Worm (Caenorhabditis elegans) whole organism, early embryonic: Measurements from ENCODE around the gene F15E6.4.

ENCODE experiments used
- B0310.2 ChIP-seq: sonication (generic microtip); optimal IDR thresholded peaks from 2 replicates; lab custom pipeline; 2016; ENCODE audit warnings: mild to moderate bottlenecking, missing genetic modification characterization, missing compliant biosample characterization
- F13C5.2 ChIP-seq: sonication (generic microtip); optimal IDR thresholded peaks from 2 replicates; lab custom pipeline; 2017; ENCODE audit warnings: mild to moderate bottlenecking, missing genetic modification characterization, inconsistent platforms, missing compliant biosample characterization
- aly-1 ChIP-seq: sonication (generic microtip); optimal IDR thresholded peaks from 2 replicates; lab custom pipeline; 2016; ENCODE audit warnings: missing genetic modification characterization, missing compliant biosample characterization
- ama-1 ChIP-seq: fragments of 150-350 bp; optimal IDR thresholded peaks from 2 replicates; lab custom pipeline; 2014
- ceh-13 ChIP-seq: fragments of 200-800 bp; sonication (Bioruptor generic); optimal IDR thresholded peaks from 2 replicates; lab custom pipeline; 2018; ENCODE audit warnings: mild to moderate bottlenecking, missing genetic modification characterization, missing compliant biosample characterization
- ceh-36 ChIP-seq: sonication (generic microtip); optimal IDR thresholded peaks from 2 replicates; lab custom pipeline; 2016; ENCODE audit warnings: missing genetic modification characterization, inconsistent platforms, missing compliant biosample characterization
- ets-7 ChIP-seq: sonication (generic microtip); optimal IDR thresholded peaks from 2 replicates; lab custom pipeline; 2016; ENCODE audit warnings: missing genotype, missing genetic modification characterization, missing compliant biosample characterization
- flt-1 ChIP-seq: fragments of 200-800 bp; sonication (Bioruptor generic); IDR thresholded peaks from 2 replicates; pipeline ENCODE4 v1.3.6; 2022; ENCODE audit warnings: missing genetic modification characterization, missing compliant biosample characterization
- hmbx-1 ChIP-seq: sonication (generic microtip); optimal IDR thresholded peaks from 2 replicates; lab custom pipeline; 2016; ENCODE audit warnings: mild to moderate bottlenecking, missing genetic modification characterization, missing compliant biosample characterization
- hmg-4 ChIP-seq: fragments of 200-800 bp; sonication (Bioruptor generic); optimal IDR thresholded peaks from 2 replicates; lab custom pipeline; 2018; ENCODE audit warnings: mild to moderate bottlenecking, missing genetic modification characterization, missing compliant biosample characterization
- hnd-1 ChIP-seq: sonication (generic microtip); optimal IDR thresholded peaks from 2 replicates; lab custom pipeline; 2016; ENCODE audit warnings: missing genetic modification characterization, missing compliant biosample characterization
- pes-1 ChIP-seq: fragments of 200-800 bp; sonication (Bioruptor generic); IDR thresholded peaks from 2 replicates; pipeline ENCODE4 v1.3.6; 2022; ENCODE audit warnings: missing genetic modification reagents, missing genetic modification characterization, missing compliant biosample characterization
- scrt-1 ChIP-seq: fragments of 200-800 bp; sonication (Bioruptor generic); IDR thresholded peaks from 2 replicates; pipeline ENCODE4 v1.3.6; 2022; ENCODE audit warnings: missing genetic modification characterization, missing compliant biosample characterization
- sea-1 ChIP-seq: fragments of 200-800 bp; sonication (Bioruptor generic); conservative IDR thresholded peaks from 2 replicates; pipeline ENCODE4 v1.3.6; 2022; ENCODE audit warnings: missing genetic modification characterization, missing compliant biosample characterization
- tbx-11 ChIP-seq: fragments of 200-800 bp; sonication (Bioruptor generic); IDR thresholded peaks from 2 replicates; pipeline ENCODE4 v1.3.6; 2022; ENCODE audit warnings: missing genetic modification characterization, missing compliant biosample characterization
- tbx-37 ChIP-seq: fragments of 200-800 bp; sonication (Bioruptor generic); conservative IDR thresholded peaks from 2 replicates; pipeline ENCODE4 v1.3.6; 2022; ENCODE audit warnings: missing genetic modification reagents, missing genetic modification characterization, missing compliant biosample characterization
- tra-4 ChIP-seq: sonication (generic microtip); optimal IDR thresholded peaks from 2 replicates; lab custom pipeline; 2017; ENCODE audit warnings: missing genetic modification characterization, missing compliant biosample characterization

F15E6.4 gene

ce11 chrIV:4288332-4288731 is 2.9 kb upstream of the F15E6.4 start, which contains the start of gene srv-4:
Gene srv-4 (minus strand): TSS chrIV:4288432.
- TF ChIP-seq F13C5.2 (tag; lab: Kevin White, UChicago), result no peak

DNA sequence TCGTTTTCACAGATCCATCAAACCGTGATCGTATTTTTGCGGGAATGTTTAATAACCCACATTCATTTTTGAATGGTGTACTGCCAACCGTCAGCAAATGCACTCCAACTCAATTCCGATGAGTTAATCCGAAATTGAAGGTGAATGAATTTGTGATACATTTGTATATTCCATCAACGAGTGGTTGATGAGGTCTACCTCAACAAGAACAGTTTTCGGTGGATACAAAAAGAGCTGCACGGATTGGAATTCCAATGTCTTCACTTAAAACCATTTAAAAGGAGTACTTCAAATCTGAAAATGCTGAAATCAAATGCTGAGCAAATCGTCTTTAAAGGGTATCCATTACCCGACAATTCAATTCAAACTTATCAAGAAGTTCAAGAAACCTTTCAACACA is 2.0 kb upstream of the F15E6.4 start, which contains the start of gene F15E6.5:
Gene F15E6.5, plus strand, starts transcription at position 301 of the 400 bp plus-strand sequence.
- no peak for TF ChIP-seq hmbx-1 (tag; lab: Kevin White, UChicago)
- no peak for TF ChIP-seq F13C5.2 (tag; lab: Kevin White, UChicago)
- no peak for TF ChIP-seq ets-7 (tag; lab: Kevin White, UChicago)

- TF ChIP-seq scrt-1, result no peak
- TF ChIP-seq B0310.2 (tag; lab: Kevin White, UChicago), result no peak
- no peak for TF ChIP-seq hmbx-1 (tag; lab: Kevin White, UChicago)
- no peak for TF ChIP-seq ets-7 (tag; lab: Kevin White, UChicago)
- TF ChIP-seq sea-1, result no peak
- TF ChIP-seq F13C5.2 (tag; lab: Kevin White, UChicago), result no peak
- no peak for TF ChIP-seq tbx-37 (GFP tag; lab: Robert Waterston, UW)
- TF ChIP-seq hmg-4 (GFP tag; lab: Kevin White, UChicago), result no peak
- no peak for TF ChIP-seq tra-4 (tag; lab: Kevin White, UChicago)
- no peak for TF ChIP-seq ama-1 (lab: Kevin White, UChicago)
- no peak for TF ChIP-seq flt-1 (GFP tag; lab: Robert Waterston, UW)
- TF ChIP-seq pes-1 (GFP tag; lab: Robert Waterston, UW), result no peak
- no peak for TF ChIP-seq ceh-13 (GFP tag; lab: Kevin White, UChicago)
Observed at ce11 chrIV:4290472-4290871, 802 bp upstream of the F15E6.4 start, which contains the start of gene dct-7. Gene dct-7 (minus strand): TSS chrIV:4290572.

DNA sequence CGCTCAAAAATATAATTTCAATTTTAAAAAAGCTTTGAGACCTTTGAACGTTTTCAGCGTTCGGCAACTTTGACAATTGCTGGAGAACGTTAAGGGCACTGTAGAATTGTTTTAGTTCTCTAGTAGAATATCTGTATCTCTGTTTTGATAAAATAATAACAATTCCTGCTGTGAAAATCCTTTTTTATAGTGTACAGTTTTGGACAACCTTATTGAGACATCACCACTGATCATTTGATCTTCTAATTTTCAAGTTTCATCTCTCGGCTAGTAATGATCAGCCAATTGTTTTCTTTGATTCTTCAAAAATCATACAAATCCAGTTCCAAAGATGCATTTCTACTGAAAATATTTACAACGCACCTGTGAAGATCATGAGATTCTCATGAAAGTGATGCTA is 1.3 kb downstream of the F15E6.4 start, which contains the start of gene F15E6.10:
Gene F15E6.10, plus strand, starts transcription at position 301 of the 400 bp plus-strand sequence.
- TF ChIP-seq scrt-1, result no peak
- no peak for TF ChIP-seq pes-1 (GFP tag; lab: Robert Waterston, UW)
- no peak for TF ChIP-seq ceh-36 (tag; lab: Kevin White, UChicago)
- no peak for TF ChIP-seq tra-4 (tag; lab: Kevin White, UChicago)
- TF ChIP-seq hnd-1 (tag; lab: Kevin White, UChicago), result no peak
- no peak for TF ChIP-seq sea-1
- TF ChIP-seq hmg-4 (GFP tag; lab: Kevin White, UChicago), result no peak

- TF ChIP-seq flt-1 (GFP tag; lab: Robert Waterston, UW) (no peak), F13C5.2 (tag; lab: Kevin White, UChicago) (no peak), tbx-37 (GFP tag; lab: Robert Waterston, UW) (no peak), hmbx-1 (tag; lab: Kevin White, UChicago) (no peak), ceh-13 (GFP tag; lab: Kevin White, UChicago) (no peak)
Observed at ce11 chrIV:4294552-4294951, 3.3 kb downstream of the F15E6.4 start, which contains the start of gene F15E6.3. Gene F15E6.3 (plus strand): TSS chrIV:4294895.

DNA sequence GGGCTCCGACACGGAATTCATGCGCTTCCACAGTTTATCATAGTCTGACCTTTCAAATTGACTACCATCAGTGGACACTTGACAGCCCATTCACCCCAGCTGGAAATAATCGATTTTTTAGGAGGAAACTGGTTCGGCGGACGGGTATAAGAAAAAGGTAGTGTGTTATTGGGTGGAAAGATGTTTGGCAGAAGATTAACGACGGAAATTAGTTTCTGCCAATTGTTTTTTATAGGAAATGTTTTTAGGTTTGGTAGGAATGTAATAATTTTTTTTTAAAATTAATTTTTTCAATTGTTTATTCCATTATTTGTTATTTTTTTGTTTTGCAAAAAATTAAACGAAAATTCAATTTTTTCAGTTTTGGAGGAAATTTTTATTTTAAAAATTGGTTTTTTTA is 7.7 kb downstream of the F15E6.4 start, which contains the start of gene F15E6.9:
Gene F15E6.9, minus strand, starts transcription at position 101 of the 400 bp plus-strand sequence.
- TF ChIP-seq B0310.2 (tag; lab: Kevin White, UChicago), result no peak
- TF ChIP-seq ets-7 (tag; lab: Kevin White, UChicago), result no peak
- TF ChIP-seq hmg-4 (GFP tag; lab: Kevin White, UChicago), result no peak
- no peak for TF ChIP-seq ceh-36 (tag; lab: Kevin White, UChicago)
- no peak for TF ChIP-seq scrt-1
- no peak for TF ChIP-seq ama-1 (lab: Kevin White, UChicago)
- no peak for TF ChIP-seq tbx-11 (GFP tag; lab: Robert Waterston, UW)
- no peak for TF ChIP-seq sea-1

DNA sequence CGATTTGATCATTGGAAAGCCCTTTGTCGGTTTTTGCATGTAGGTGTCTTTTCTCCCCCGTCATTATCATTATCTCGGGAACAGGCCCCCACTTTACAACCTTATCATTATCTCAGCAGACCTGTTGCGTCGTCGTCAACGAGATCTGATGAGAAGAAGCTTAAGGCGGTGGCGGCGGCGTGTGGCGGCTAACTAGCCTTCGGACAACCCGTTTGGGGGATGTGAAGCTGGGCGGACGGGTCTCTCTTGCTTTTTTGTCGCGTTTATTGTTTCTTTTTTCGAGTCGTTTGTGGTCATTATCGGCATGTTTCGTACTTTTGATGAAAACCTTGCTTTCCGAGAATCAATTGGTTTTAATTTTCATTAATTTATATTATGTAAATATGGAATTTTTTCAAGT is 8.7 kb downstream of the F15E6.4 start:
- TF ChIP-seq sea-1, result no peak
- no peak for TF ChIP-seq scrt-1
- no peak for TF ChIP-seq flt-1 (GFP tag; lab: Robert Waterston, UW)
- no peak for TF ChIP-seq ceh-13 (GFP tag; lab: Kevin White, UChicago)
- no peak for TF ChIP-seq hmg-4 (GFP tag; lab: Kevin White, UChicago)
- TF ChIP-seq tra-4 (tag; lab: Kevin White, UChicago), result no peak
- TF ChIP-seq hmbx-1 (tag; lab: Kevin White, UChicago), result no peak
- no peak for TF ChIP-seq ceh-36 (tag; lab: Kevin White, UChicago)
- no peak for TF ChIP-seq tbx-11 (GFP tag; lab: Robert Waterston, UW)
- no peak for TF ChIP-seq F13C5.2 (tag; lab: Kevin White, UChicago)
- no peak for TF ChIP-seq hnd-1 (tag; lab: Kevin White, UChicago)
- TF ChIP-seq tbx-37 (GFP tag; lab: Robert Waterston, UW), result no peak
- TF ChIP-seq ama-1 (lab: Kevin White, UChicago), result no peak
- TF ChIP-seq pes-1 (GFP tag; lab: Robert Waterston, UW), result no peak
- no peak for TF ChIP-seq aly-1 (tag; lab: Kevin White, UChicago)
- TF ChIP-seq ets-7 (tag; lab: Kevin White, UChicago), result no peak

- TF ChIP-seq F13C5.2 (tag; lab: Kevin White, UChicago) (no peak), ceh-36 (tag; lab: Kevin White, UChicago) (no peak), ama-1 (lab: Kevin White, UChicago) (no peak), tbx-37 (GFP tag; lab: Robert Waterston, UW) (no peak), tra-4 (tag; lab: Kevin White, UChicago) (no peak), pes-1 (GFP tag; lab: Robert Waterston, UW) (no peak), hmbx-1 (tag; lab: Kevin White, UChicago) (no peak), ceh-13 (GFP tag; lab: Kevin White, UChicago) (no peak), sea-1 (no peak), hnd-1 (tag; lab: Kevin White, UChicago) (no peak), tbx-11 (GFP tag; lab: Robert Waterston, UW) (no peak), ets-7 (tag; lab: Kevin White, UChicago) (no peak), scrt-1 (no peak), B0310.2 (tag; lab: Kevin White, UChicago) (no peak), flt-1 (GFP tag; lab: Robert Waterston, UW) (no peak), aly-1 (tag; lab: Kevin White, UChicago) (no peak), hmg-4 (GFP tag; lab: Kevin White, UChicago) (no peak)
Observed at ce11 chrIV:4301202-4301601, 9.9 kb downstream of the F15E6.4 start, which contains the start of gene lgc-22. Gene lgc-22 (plus strand): TSS chrIV:4301306.
